Worm (Caenorhabditis elegans) whole organism, L1 larva: ENCODE measurements around the gene F36H5.8.

ENCODE experiments used
- egl-13 ChIP-seq: sonication (generic microtip); optimal IDR thresholded peaks from 2 replicates; lab custom pipeline; 2016; ENCODE audit warnings: missing genotype, missing genetic modification reagents, missing genetic modification characterization, missing compliant biosample characterization
- egl-27 ChIP-seq, 2 experiments: fragments of 150-350 bp in 1 of 2; sonication (generic microtip); optimal IDR thresholded peaks; 3 replicates each; lab custom pipeline; 2017 to 2018; ENCODE audit warnings: missing biosample characterization in 2 of 2, missing genetic modification characterization in 2 of 2, missing genetic modification reagents in 2 of 2
- lsy-2 ChIP-seq, 2 experiments: fragments of 150-350 bp; optimal IDR thresholded peaks; 2 replicates each; lab custom pipeline; 2014; ENCODE audit warnings: missing biosample characterization in 2 of 2, missing genetic modification characterization in 2 of 2
- nhr-19 ChIP-seq: fragments of 200-800 bp; sonication (Bioruptor generic); conservative IDR thresholded peaks from 2 replicates; pipeline ENCODE4 v1.3.6; 2022; ENCODE audit warnings: missing genetic modification characterization, missing compliant biosample characterization
- nhr-77 ChIP-seq: fragments of 150-350 bp; optimal IDR thresholded peaks from 2 replicates; lab custom pipeline; 2014; ENCODE audit warnings: missing biosample characterization, missing genetic modification characterization
- skn-1 ChIP-seq: fragments of 150-350 bp; optimal IDR thresholded peaks from 2 replicates; lab custom pipeline; 2014; ENCODE audit warnings: missing biosample characterization, missing genetic modification characterization
- sox-4 ChIP-seq: sonication (generic microtip); optimal IDR thresholded peaks from 2 replicates; lab custom pipeline; 2016; ENCODE audit warnings: missing genetic modification characterization, missing compliant biosample characterization

DNA sequence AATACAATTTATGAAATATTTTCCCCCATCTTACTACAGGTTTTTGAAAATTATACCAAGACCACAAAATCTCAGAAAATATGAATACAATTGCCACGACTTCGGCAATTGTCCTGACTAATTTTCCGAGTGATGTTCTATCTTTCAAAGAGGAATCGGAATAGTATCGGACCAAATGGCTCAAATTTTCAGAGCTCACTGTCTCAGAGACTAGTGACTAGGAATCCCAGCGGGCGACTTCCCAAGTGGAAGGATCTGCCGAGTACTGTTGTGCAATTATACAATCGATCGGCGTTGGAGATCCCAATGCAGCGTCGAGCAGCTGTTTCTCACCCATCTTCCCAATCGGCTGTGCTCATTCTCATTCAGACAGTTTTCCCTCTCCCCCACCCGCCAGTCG is 24.8 kb downstream of the F36H5.8 start, which contains the start of gene F45C12.17:
- TF ChIP-seq nhr-77 (tag; lab: Kevin White, UChicago) (no peak), egl-27 (tag; optimal IDR thresholded peaks at IDR 0.05; lab: Kevin White, UChicago) (no peak), egl-13 (tag; lab: Kevin White, UChicago) (no peak), sox-4 (tag; lab: Kevin White, UChicago) (no peak), skn-1 (tag; lab: Kevin White, UChicago) (no peak), nhr-19 (no peak), lsy-2 (tag; optimal IDR thresholded peaks at IDR 0.05; lab: Kevin White, UChicago) (no peak)
